Fruit fly (Drosophila melanogaster): ENCODE results near the gene gammaTub23C.

Gene gammaTub23C

dm6 chr2L:2987681-2988381 lies 15.1 kb downstream of the gammaTub23C start, which contains the start of the genes Chd1 and Bem46 (continued):
- TF ChIP-seq D (optimal IDR thresholded peaks at IDR 0.05) (no peak), D (GFP tag; optimal IDR thresholded peaks at IDR 0.05) (peak; percentile 70), CG4854 (GFP tag; optimal IDR thresholded peaks at IDR 0.05) (peak; percentile 64), ATbp (GFP tag; optimal IDR thresholded peaks at IDR 0.05) (no peak), crp (GFP tag; optimal IDR thresholded peaks at IDR 0.05) (peak; percentile 64 to 92), CG15073 (GFP tag; optimal IDR thresholded peaks at IDR 0.05) (no peak), CG15269 (tag; optimal IDR thresholded peaks at IDR 0.05) (peak; percentile 87), tap (tag; optimal IDR thresholded peaks at IDR 0.05) (no peak), tll (GFP tag; optimal IDR thresholded peaks at IDR 0.05) (peak in 1 of 2 experiments; percentile 42), CG9609 (GFP tag; optimal IDR thresholded peaks at IDR 0.05) (peak; percentile 63), CG14014 (GFP tag; IDR thresholded peaks at IDR 0.05) (peak; percentile 84), ap (GFP tag; IDR thresholded peaks at IDR 0.05) (peak; percentile 74; the same call in 1 of the 2 replicates), CG4730 (GFP tag; IDR thresholded peaks at IDR 0.05) (peak; percentile 86), D19B (GFP tag; optimal IDR thresholded peaks at IDR 0.05) (no peak), Trl (optimal IDR thresholded peaks at IDR 0.05) (no peak), Trl (GFP tag; optimal IDR thresholded peaks at IDR 0.05) (peak; percentile 58), h (optimal IDR thresholded peaks at IDR 0.05) (no peak), Xrp1 (GFP tag; IDR thresholded peaks at IDR 0.05) (peak; percentile 81), gcm (GFP tag; optimal IDR thresholded peaks at IDR 0.05) (peak; percentile 82), CG14441 (GFP tag; IDR thresholded peaks at IDR 0.05) (peak; percentile 78), knrl (GFP tag; IDR thresholded peaks at IDR 0.05; ENCODE audit: partially characterized antibody) (0 out of 3 replicates have a peak, but pooled peaks have one; percentile 23), CG12104 (GFP tag; optimal IDR thresholded peaks at IDR 0.05) (peak; percentile 80), CG16813 (GFP tag; IDR thresholded peaks at IDR 0.05; ENCODE audit: partially characterized antibody) (peak; percentile 27; the same call in 1 of the 3 replicates), dmrt11E (tag; optimal IDR thresholded peaks at IDR 0.05) (peak; percentile 86), CG2889 (GFP tag; IDR thresholded peaks at IDR 0.05) (peak; percentile 84; the same call in 2 of the 3 replicates), Mes4 (GFP tag; optimal IDR thresholded peaks at IDR 0.05) (no peak), nom (GFP tag; optimal IDR thresholded peaks at IDR 0.05) (peak; percentile 32), CTCF (GFP tag; optimal IDR thresholded peaks at IDR 0.05) (no peak), sisA (GFP tag; IDR thresholded peaks at IDR 0.05) (peak; percentile 90), wek (GFP tag; optimal IDR thresholded peaks at IDR 0.05) (no peak), jigr1 (GFP tag; IDR thresholded peaks at IDR 0.05) (no peak; the same call in none of the 3 replicates), onecut (GFP tag; IDR thresholded peaks at IDR 0.05) (peak; percentile 61), insv (GFP tag; optimal IDR thresholded peaks at IDR 0.05) (peak in 1 of 2 experiments; percentile 54), Sin3A (optimal IDR thresholded peaks at IDR 0.05) (peak; percentile 59), usp (GFP tag; optimal IDR thresholded peaks at IDR 0.05) (no peak), sens-2 (GFP tag; IDR thresholded peaks at IDR 0.05) (no peak), lov (optimal IDR thresholded peaks at IDR 0.05) (no peak), lov (GFP tag; IDR thresholded peaks at IDR 0.05) (0 out of 3 replicates have a peak, but pooled peaks have one; percentile 18), CG10431 (GFP tag; optimal IDR thresholded peaks at IDR 0.05) (peak; percentile 70), sug (tag; optimal IDR thresholded peaks at IDR 0.05) (peak; percentile 89), Atf-2 (GFP tag; optimal IDR thresholded peaks at IDR 0.05) (peak; percentile 57), vfl (GFP tag; optimal IDR thresholded peaks at IDR 0.05) (peak; percentile 73), CG1602 (GFP tag; optimal IDR thresholded peaks at IDR 0.05) (peak; percentile 88), CG7963 (GFP tag; IDR thresholded peaks at IDR 0.05; ENCODE audit: partially characterized antibody) (0 out of 3 replicates have a peak, but pooled peaks have one; percentile 13), CG32532 (GFP tag; IDR thresholded peaks at IDR 0.05) (peak; percentile 89), CG17361 (GFP tag; IDR thresholded peaks at IDR 0.05) (peak; percentile 96), ro (GFP tag; IDR thresholded peaks at IDR 0.05) (peak; percentile 74), CG2129 (GFP tag; IDR thresholded peaks at IDR 0.05; ENCODE audit: partially characterized antibody) (no peak), Meics (GFP tag; optimal IDR thresholded peaks at IDR 0.05) (peak; percentile 88), tin (GFP tag; optimal IDR thresholded peaks at IDR 0.05) (peak; percentile 87), CG7786 (GFP tag; optimal IDR thresholded peaks at IDR 0.05) (peak; percentile 76)
